Worm (Caenorhabditis elegans): ENCODE measurements around the gene C54C6.11.

The C54C6.11 gene

DNA sequence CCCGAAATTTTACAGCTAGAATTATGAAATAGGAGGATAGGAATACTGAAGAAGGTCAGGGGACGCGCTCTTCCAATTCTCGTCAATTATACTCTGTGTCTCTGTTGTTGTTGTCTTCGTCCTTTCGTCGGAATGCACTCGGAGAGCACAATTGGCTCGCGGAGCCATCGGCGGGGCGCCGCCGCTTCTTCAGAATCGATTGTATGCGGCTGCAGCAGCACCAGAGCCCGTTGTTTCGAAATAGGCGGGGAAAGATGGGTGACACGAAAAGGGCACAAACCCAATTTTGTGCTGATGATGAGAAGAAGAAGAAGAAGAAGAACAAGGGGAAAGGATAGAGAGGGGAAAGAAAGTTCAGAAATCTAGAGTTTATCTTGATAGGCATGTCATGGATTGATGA, 6.0 kb upstream of the C54C6.11 start:
- TF ChIP-seq unc-120 (tag; optimal IDR thresholded peaks at IDR 0.05; ENCODE audit: poor library complexity, severe bottlenecking): no peak
- TF ChIP-seq nhr-12 (tag; optimal IDR thresholded peaks at IDR 0.05): no peak
- no peak for TF ChIP-seq elt-1 (tag; optimal IDR thresholded peaks at IDR 0.05; ENCODE audit: borderline replicate concordance, insufficient read depth)
- TF ChIP-seq ces-1 (GFP tag; optimal IDR thresholded peaks at IDR 0.05): peak; percentile 89
- no peak for TF ChIP-seq nhr-28 (tag; optimal IDR thresholded peaks at IDR 0.05)

DNA sequence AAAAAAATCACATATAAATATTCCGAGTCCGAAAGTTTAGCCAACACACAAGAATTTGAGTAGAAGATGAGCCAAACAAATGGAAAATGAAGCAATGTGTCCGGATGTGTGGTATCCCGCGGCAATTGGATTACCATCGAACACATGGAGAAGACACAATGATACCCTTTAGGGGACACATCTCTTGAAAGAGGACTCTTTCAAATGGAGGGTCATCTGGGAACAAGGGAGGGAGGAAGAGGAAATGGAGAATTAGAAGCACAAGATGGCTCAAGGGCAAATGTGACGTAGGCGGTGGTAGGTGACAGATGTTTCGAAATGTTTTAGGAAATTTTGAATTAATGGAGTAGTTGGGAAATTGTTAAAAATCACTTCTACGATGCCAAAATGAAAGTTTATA, 5.0 kb upstream of the C54C6.11 start:
- peak; percentile 56 for TF ChIP-seq unc-62 (GFP tag; optimal IDR thresholded peaks at IDR 0.05)
- TF ChIP-seq cnd-1 (tag; optimal IDR thresholded peaks at IDR 0.05): peak; percentile 83
- peak; percentile 48 for TF ChIP-seq lin-32 (GFP tag; optimal IDR thresholded peaks at IDR 0.05)
- no peak for TF ChIP-seq sptf-1 (tag; optimal IDR thresholded peaks at IDR 0.05)
- no peak for TF ChIP-seq ham-2 (GFP tag; optimal IDR thresholded peaks at IDR 0.05)
- TF ChIP-seq ces-1 (GFP tag; optimal IDR thresholded peaks at IDR 0.05): peak; percentile 98
- TF ChIP-seq nhr-12 (tag; optimal IDR thresholded peaks at IDR 0.05): no peak

DNA sequence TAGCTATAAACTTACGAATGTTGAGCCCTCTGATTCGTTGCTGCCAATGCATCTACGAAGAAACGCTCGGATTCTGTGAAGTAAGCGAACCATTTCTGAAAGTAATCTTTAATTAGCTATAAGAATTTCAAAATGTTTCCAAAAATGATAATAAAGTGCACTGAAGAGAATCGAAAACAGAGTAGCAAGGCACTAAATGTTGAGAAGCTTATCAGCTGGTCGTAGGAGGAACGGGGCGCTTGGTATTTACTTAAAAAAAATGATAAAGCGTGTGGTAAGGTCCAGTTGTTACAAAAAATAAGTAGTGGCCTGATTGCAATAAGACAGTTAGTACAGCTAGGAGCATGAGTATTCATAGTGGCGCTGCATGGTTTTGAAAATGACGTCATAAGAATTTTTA, 1.8 kb upstream of the C54C6.11 start, which contains the start of gene C54C6.7:
Gene C54C6.7, minus strand, starts transcription at position 101 of the 400 bp plus-strand sequence.
- no peak for TF ChIP-seq ces-1 (GFP tag; optimal IDR thresholded peaks at IDR 0.05)
- TF ChIP-seq zip-8 (tag; optimal IDR thresholded peaks at IDR 0.05): peak; percentile 9

DNA sequence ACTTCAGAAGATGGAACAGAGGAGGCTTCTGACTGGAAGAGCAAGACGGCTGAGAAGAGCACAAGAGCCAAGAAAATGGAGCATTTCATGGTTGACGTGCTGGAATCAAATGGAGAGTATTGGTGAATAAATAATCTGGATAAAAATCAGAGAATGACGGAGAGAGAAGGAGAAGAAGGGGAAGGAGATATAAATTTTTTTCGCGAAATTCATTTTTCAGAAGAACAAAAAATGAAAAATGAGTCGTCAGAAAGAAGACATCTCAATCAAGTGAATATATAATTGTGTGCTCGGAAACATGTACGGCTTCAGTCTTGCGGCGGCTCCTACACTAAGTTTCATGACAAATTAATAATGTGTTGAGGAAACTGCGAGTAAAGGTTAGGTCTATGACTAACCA, 1.6 kb downstream of the C54C6.11 start, which contains the start of gene C54C6.5:
Gene C54C6.5, minus strand, starts transcription at position 101 of the 400 bp plus-strand sequence.
- TF ChIP-seq nhr-237 (tag; optimal IDR thresholded peaks at IDR 0.05) (no peak), pha-4 (tag; optimal IDR thresholded peaks at IDR 0.05) (no peak), lin-13 (tag; optimal IDR thresholded peaks at IDR 0.05) (no peak), sem-2 (GFP tag; optimal IDR thresholded peaks at IDR 0.05) (no peak), bed-3 (GFP tag; optimal IDR thresholded peaks at IDR 0.05) (no peak), nhr-2 (tag; optimal IDR thresholded peaks at IDR 0.05) (no peak), ces-1 (GFP tag; optimal IDR thresholded peaks at IDR 0.05) (no peak), flh-1 (GFP tag; optimal IDR thresholded peaks at IDR 0.05) (no peak), unc-120 (tag; optimal IDR thresholded peaks at IDR 0.05; ENCODE audit: poor library complexity, severe bottlenecking) (no peak), cnd-1 (tag; optimal IDR thresholded peaks at IDR 0.05) (no peak), nhr-76 (tag; optimal IDR thresholded peaks at IDR 0.05) (no peak), mep-1 (tag; optimal IDR thresholded peaks at IDR 0.05) (no peak), ceh-39 (tag; optimal IDR thresholded peaks at IDR 0.05) (no peak), elt-3 (tag; optimal IDR thresholded peaks at IDR 0.05) (no peak)

DNA sequence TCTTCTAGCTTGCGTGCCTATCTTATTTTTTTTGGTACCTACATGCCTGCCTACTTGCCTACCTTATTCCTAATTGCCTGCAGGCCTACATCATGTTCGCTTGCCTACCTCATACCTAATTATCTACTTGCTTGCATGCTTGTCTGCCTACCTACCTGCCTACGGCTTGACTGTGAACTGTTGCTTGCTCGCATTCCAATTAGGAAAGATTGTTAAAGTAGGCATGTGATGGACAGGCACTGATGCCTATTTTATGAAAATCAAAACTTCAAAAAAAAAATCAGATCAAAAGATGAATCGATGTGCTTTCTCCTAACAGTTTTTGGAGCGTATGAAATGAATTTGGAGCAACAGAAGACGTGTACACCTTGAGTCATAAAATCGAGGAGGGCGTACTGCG, 2.2 kb downstream of the C54C6.11 start:
- TF ChIP-seq blmp-1 (tag; optimal IDR thresholded peaks at IDR 0.05): no peak
- no peak for TF ChIP-seq unc-39 (tag; optimal IDR thresholded peaks at IDR 0.05)
- TF ChIP-seq lin-32 (GFP tag; optimal IDR thresholded peaks at IDR 0.05): no peak
- TF ChIP-seq nhr-76 (tag; optimal IDR thresholded peaks at IDR 0.05): no peak
- TF ChIP-seq elt-3 (tag; optimal IDR thresholded peaks at IDR 0.05): no peak
- no peak for TF ChIP-seq tbx-8 (GFP tag; optimal IDR thresholded peaks at IDR 0.05)
- TF ChIP-seq mab-5 (tag; optimal IDR thresholded peaks at IDR 0.05): no peak
- TF ChIP-seq ceh-83 (GFP tag; optimal IDR thresholded peaks at IDR 0.05): no peak
- no peak for TF ChIP-seq ceh-43 (GFP tag; optimal IDR thresholded peaks at IDR 0.05)
- no peak for TF ChIP-seq drap-1 (GFP tag; optimal IDR thresholded peaks at IDR 0.05)
- TF ChIP-seq ces-1 (GFP tag; optimal IDR thresholded peaks at IDR 0.05): no peak

DNA sequence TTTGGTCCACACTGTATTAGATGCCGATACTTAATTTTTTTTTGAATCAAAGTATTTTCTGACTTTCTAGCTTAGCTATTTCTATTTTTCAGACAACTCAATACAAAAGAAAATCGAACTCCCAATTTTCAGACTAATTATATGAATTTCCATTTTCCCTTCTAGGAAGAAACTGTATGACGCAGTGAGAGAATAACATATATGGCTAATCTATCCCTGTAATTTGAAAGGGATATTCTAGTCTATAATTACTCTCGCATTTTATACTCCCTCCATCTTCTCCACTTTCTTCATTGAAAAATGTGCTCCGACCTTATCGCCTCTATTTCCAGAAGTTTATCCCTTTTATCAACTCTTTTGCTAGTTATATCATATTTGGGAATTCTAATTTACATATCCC, 5.2 kb downstream of the C54C6.11 start, which contains the start of gene C54C6.4:
Gene C54C6.4, plus strand, starts transcription at position 301 of the 400 bp plus-strand sequence.
- no peak for TF ChIP-seq unc-120 (tag; optimal IDR thresholded peaks at IDR 0.05; ENCODE audit: poor library complexity, severe bottlenecking)
- TF ChIP-seq ceh-39 (tag; optimal IDR thresholded peaks at IDR 0.05): no peak
- no peak for TF ChIP-seq ztf-11 (tag; optimal IDR thresholded peaks at IDR 0.05)
- no peak for TF ChIP-seq cnd-1 (tag; optimal IDR thresholded peaks at IDR 0.05)

Measured in whole organism, mixed stage, embryonic.